In genomic region chrIV:13862003-13862402, ce11 we compare ENCODE assay signal across 3 worm cellular contexts.
TF ChIP-seq lines count a peak whose summit lies in the region.
"Not testable (repeated sequence)": the region's sequence is repeated elsewhere in the genome, so short reads cannot be mapped to it uniquely, and the experiment has no call there.

No protein-coding gene starts in this region.

TF ChIP-seq in whole organism, L1 larva, 84 proteins besides CTCF, POLR2A, EP300 and RAD21:
- 0 out of 2 replicates have a peak, but pooled peaks have one; percentile 6 for TF ChIP-seq unc-98 (GFP tag; IDR thresholded peaks at IDR 0.05; lab: Robert Waterston, UW)

TF ChIP-seq in whole organism, L4 larva, 104 proteins besides CTCF, POLR2A, EP300 and RAD21:
- TF ChIP-seq lin-38 (GFP tag; IDR thresholded peaks at IDR 0.05; lab: Robert Waterston, UW): peak; percentile 38; the same call in 1 of the 2 replicates
- peak; percentile 51; the same call in 1 of the 2 replicates for TF ChIP-seq lin-1 (GFP tag; IDR thresholded peaks at IDR 0.05; lab: Robert Waterston, UW)
- 0 out of 2 replicates have a peak, but pooled peaks have one; percentile 28 for TF ChIP-seq pha-4 (GFP tag; IDR thresholded peaks at IDR 0.05; lab: Robert Waterston, UW)
- not testable (repeated sequence) for TF ChIP-seq pha-4 (tag; optimal IDR thresholded peaks at IDR 0.05; lab: Kevin White, UChicago)
- peak; percentile 81 for TF ChIP-seq snpc-1.2 (GFP tag; IDR thresholded peaks at IDR 0.05; lab: Robert Waterston, UW)
- peak; percentile 55 for TF ChIP-seq mdt-29 (GFP tag; IDR thresholded peaks at IDR 0.05; lab: Robert Waterston, UW)
TF ChIP-seq in whole organism, L4 larva: peak in this region for 5; not testable (repeated sequence) for 99.

TF ChIP-seq in whole organism, young adult, 124 proteins besides CTCF, POLR2A, EP300 and RAD21:
- TF ChIP-seq ceh-40 (GFP tag; IDR thresholded peaks at IDR 0.05; lab: Robert Waterston, UW) (0 out of 2 replicates have a peak, but pooled peaks have one; percentile 58), attf-6 (GFP tag; IDR thresholded peaks at IDR 0.05; lab: Robert Waterston, UW) (peak; percentile 44; the same call in 1 of the 2 replicates), dox-1 (GFP tag; IDR thresholded peaks at IDR 0.05; lab: Robert Waterston, UW) (peak; percentile 93; the same call in 1 of the 2 replicates), rcor-1 (GFP tag; IDR thresholded peaks at IDR 0.05; lab: Robert Waterston, UW) (0 out of 2 replicates have a peak, but pooled peaks have one; percentile 29), ekl-4 (GFP tag; IDR thresholded peaks at IDR 0.05; lab: Robert Waterston, UW) (peak; percentile 57; the same call in 1 of the 2 replicates), Y79H2A.3 (GFP tag; conservative IDR thresholded peaks at IDR 0.05; lab: Robert Waterston, UW) (0 out of 2 replicates have a peak, but pooled peaks have one; percentile 12), ceh-100 (GFP tag; IDR thresholded peaks at IDR 0.05; lab: Robert Waterston, UW) (peak; percentile 45; the same call in 1 of the 2 replicates), snpc-4 (tag; optimal IDR thresholded peaks at IDR 0.05; lab: Kevin White, UChicago) (peak in 1 of 4 experiments; percentile 47), egrh-3 (GFP tag; IDR thresholded peaks at IDR 0.05; lab: Robert Waterston, UW) (0 out of 2 replicates have a peak, but pooled peaks have one; percentile 28), hsf-1 (GFP tag; IDR thresholded peaks at IDR 0.05; lab: Robert Waterston, UW) (peak; percentile 99), nfyb-1 (GFP tag; IDR thresholded peaks at IDR 0.05; lab: Robert Waterston, UW) (peak; percentile 32; the same call in 1 of the 2 replicates)
- TF ChIP-seq snpc-4 (GFP tag; optimal IDR thresholded peaks at IDR 0.05; lab: Kevin White, UChicago): not testable (repeated sequence)
